Worm (Caenorhabditis elegans) whole organism, L1 larva: ENCODE data around the gene ina-1.
A peak's percentile ranks its signal among the peaks of the same experiment; 100 is the strongest.

ENCODE experiments used
- C04F5.9 ChIP-seq: sonication (generic microtip); optimal IDR thresholded peaks from 2 replicates; lab custom pipeline; 2016; ENCODE audit warnings: missing genetic modification characterization, missing compliant biosample characterization
- C34B4.2 ChIP-seq: sonication (generic microtip); optimal IDR thresholded peaks from 2 replicates; lab custom pipeline; 2017; ENCODE audit warnings: mild to moderate bottlenecking, missing genetic modification characterization, missing compliant biosample characterization
- Y116A8C.19 ChIP-seq: sonication (generic microtip); optimal IDR thresholded peaks from 2 replicates; lab custom pipeline; 2016; ENCODE audit warnings: missing compliant biosample characterization, missing genetic modification characterization, borderline replicate concordance
- aha-1 ChIP-seq: fragments of 150-350 bp; optimal IDR thresholded peaks from 2 replicates; lab custom pipeline; 2014; ENCODE audit warnings: missing biosample characterization, missing genetic modification characterization
- blmp-1 ChIP-seq: fragments of 150-350 bp; optimal IDR thresholded peaks from 2 replicates; lab custom pipeline; 2014; ENCODE audit warnings: missing biosample characterization, missing genetic modification characterization
- ceh-82 ChIP-seq, 3 experiments: fragments of 150-350 bp in 1 of 3; sonication (generic microtip) in 2 of 3; optimal IDR thresholded peaks; 2 replicates each; lab custom pipeline; 2014 to 2017; ENCODE audit warnings: missing biosample characterization in 3 of 3, missing genetic modification characterization in 3 of 3
- dpl-1 ChIP-seq, 3 experiments: fragments of 150-350 bp in 2 of 3; sonication (generic microtip) in 1 of 3; optimal IDR thresholded peaks; 2 replicates each; lab custom pipeline; 2014 to 2017; ENCODE audit warnings: missing biosample characterization in 3 of 3, missing genetic modification characterization in 3 of 3, missing genetic modification reagents in 3 of 3
- efl-1 ChIP-seq, 4 experiments: fragments of 150-350 bp; optimal IDR thresholded peaks in 3 of 4; peaks in 1 of 4; 1 replicate in 1 of 4; 2 replicates in 3 of 4; lab custom pipeline; 2014; ENCODE audit warnings: missing biosample characterization in 2 of 4, missing genetic modification characterization in 2 of 4, missing genetic modification reagents in 2 of 4
- efl-3 ChIP-seq: fragments of 200-800 bp; sonication (Bioruptor generic); optimal IDR thresholded peaks from 2 replicates; lab custom pipeline; 2018; ENCODE audit warnings: mild to moderate bottlenecking, missing genetic modification characterization, missing compliant biosample characterization
- egl-27 ChIP-seq, 2 experiments: fragments of 150-350 bp in 1 of 2; sonication (generic microtip); optimal IDR thresholded peaks; 3 replicates each; lab custom pipeline; 2017 to 2018; ENCODE audit warnings: missing biosample characterization in 2 of 2, missing genetic modification characterization in 2 of 2, missing genetic modification reagents in 2 of 2
- elt-2 ChIP-seq: sonication (generic microtip); optimal IDR thresholded peaks from 2 replicates; lab custom pipeline; 2016; ENCODE audit warnings: missing genetic modification characterization, mild to moderate bottlenecking, inconsistent platforms, missing compliant biosample characterization, missing genetic modification reagents
- fkh-8 ChIP-seq: sonication (generic microtip); optimal IDR thresholded peaks from 2 replicates; lab custom pipeline; 2016; ENCODE audit warnings: mild to moderate bottlenecking, missing genetic modification characterization, missing compliant biosample characterization
- fos-1 ChIP-seq: fragments of 150-350 bp; optimal IDR thresholded peaks from 2 replicates; lab custom pipeline; 2014; ENCODE audit warnings: missing biosample characterization, missing genetic modification characterization
- grh-1 ChIP-seq: fragments of 200-800 bp; sonication (Bioruptor generic); IDR thresholded peaks from 2 replicates; pipeline ENCODE4 v1.3.6; 2022; ENCODE audit warnings: missing genetic modification reagents, missing genetic modification characterization, missing compliant biosample characterization
- hlh-17 ChIP-seq: fragments of 200-800 bp; sonication (Bioruptor generic); optimal IDR thresholded peaks from 2 replicates; lab custom pipeline; 2018; ENCODE audit warnings: missing genetic modification characterization, mild to moderate bottlenecking, missing compliant biosample characterization, moderate library complexity, borderline replicate concordance
- hlh-4 ChIP-seq: sonication (generic microtip); optimal IDR thresholded peaks from 2 replicates; lab custom pipeline; 2016; ENCODE audit warnings: mild to moderate bottlenecking, missing genetic modification characterization, missing compliant biosample characterization
- hpl-2 ChIP-seq: fragments of 150-350 bp; optimal IDR thresholded peaks from 2 replicates; lab custom pipeline; 2014; ENCODE audit warnings: missing biosample characterization, missing genetic modification reagents, missing genetic modification characterization
- jun-1 ChIP-seq: fragments of 150-350 bp; optimal IDR thresholded peaks from 2 replicates; lab custom pipeline; 2014; ENCODE audit warnings: missing biosample characterization, missing genetic modification reagents, missing genetic modification characterization
- lin-13 ChIP-seq: fragments of 150-350 bp; optimal IDR thresholded peaks from 2 replicates; lab custom pipeline; 2014; ENCODE audit warnings: missing biosample characterization, missing genetic modification reagents, missing genetic modification characterization
- lin-14 ChIP-seq: fragments of 200-800 bp; sonication (Bioruptor generic); optimal IDR thresholded peaks from 2 replicates; lab custom pipeline; 2018; ENCODE audit warnings: mild to moderate bottlenecking, missing genetic modification characterization, moderate library complexity, missing compliant biosample characterization
- lin-39 ChIP-seq: fragments of 150-350 bp; optimal IDR thresholded peaks from 2 replicates; lab custom pipeline; 2014; ENCODE audit warnings: missing biosample characterization, missing genetic modification reagents, missing genetic modification characterization
- lir-3 ChIP-seq: sonication (generic microtip); optimal IDR thresholded peaks from 2 replicates; lab custom pipeline; 2016; ENCODE audit warnings: mild to moderate bottlenecking, missing genetic modification characterization, moderate library complexity, missing compliant biosample characterization; ENCODE audit not compliant: poor library complexity
- lsy-2 ChIP-seq, 2 experiments: fragments of 150-350 bp; optimal IDR thresholded peaks; 2 replicates each; lab custom pipeline; 2014; ENCODE audit warnings: missing biosample characterization in 2 of 2, missing genetic modification characterization in 2 of 2
- mab-9 ChIP-seq: fragments of 200-800 bp; sonication (Bioruptor generic); IDR thresholded peaks from 2 replicates; pipeline ENCODE4 v1.3.6; 2022; ENCODE audit warnings: missing genetic modification reagents, missing genetic modification characterization, missing compliant biosample characterization
- mdl-1 ChIP-seq, 2 experiments: fragments of 150-350 bp; optimal IDR thresholded peaks; 2 replicates each; lab custom pipeline; 2014 to 2017; ENCODE audit warnings: missing biosample characterization in 2 of 2, missing genetic modification characterization in 2 of 2, inconsistent platforms in 1 of 2
- nhr-11 ChIP-seq: fragments of 150-350 bp; optimal IDR thresholded peaks from 2 replicates; lab custom pipeline; 2014; ENCODE audit warnings: missing biosample characterization, missing genetic modification characterization
- nhr-237 ChIP-seq: fragments of 150-350 bp; optimal IDR thresholded peaks from 2 replicates; lab custom pipeline; 2014; ENCODE audit warnings: missing biosample characterization, missing genetic modification characterization
- nhr-71 ChIP-seq: sonication (generic microtip); optimal IDR thresholded peaks from 2 replicates; lab custom pipeline; 2016; ENCODE audit warnings: mild to moderate bottlenecking, missing genetic modification characterization, moderate library complexity, missing compliant biosample characterization
- nhr-76 ChIP-seq: sonication (generic microtip); optimal IDR thresholded peaks from 2 replicates; lab custom pipeline; 2017; ENCODE audit warnings: missing biosample characterization, missing genetic modification characterization
- nhr-77 ChIP-seq: fragments of 150-350 bp; optimal IDR thresholded peaks from 2 replicates; lab custom pipeline; 2014; ENCODE audit warnings: missing biosample characterization, missing genetic modification characterization
- nhr-84 ChIP-seq: sonication (generic microtip); optimal IDR thresholded peaks from 2 replicates; lab custom pipeline; 2017; ENCODE audit warnings: missing biosample characterization, missing genetic modification characterization
- pag-3 ChIP-seq: sonication (generic microtip); optimal IDR thresholded peaks from 2 replicates; lab custom pipeline; 2017; ENCODE audit warnings: missing genetic modification characterization, mild to moderate bottlenecking, missing compliant biosample characterization, antibody characterized with exemption, borderline replicate concordance; ENCODE audit not compliant: insufficient read depth
- pax-3 ChIP-seq: fragments of 200-800 bp; sonication (Bioruptor generic); optimal IDR thresholded peaks from 2 replicates; lab custom pipeline; 2018; ENCODE audit warnings: mild to moderate bottlenecking, missing genetic modification characterization, moderate library complexity, missing compliant biosample characterization
- rnt-1 ChIP-seq: sonication (generic microtip); optimal IDR thresholded peaks from 2 replicates; lab custom pipeline; 2016; ENCODE audit warnings: mild to moderate bottlenecking, missing genetic modification characterization, moderate library complexity, missing compliant biosample characterization
- snpc-4 ChIP-seq: fragments of 150-350 bp; optimal IDR thresholded peaks from 2 replicates; lab custom pipeline; 2014; ENCODE audit warnings: missing biosample characterization, missing genetic modification characterization
- snu-23 ChIP-seq: sonication (generic microtip); optimal IDR thresholded peaks from 2 replicates; lab custom pipeline; 2016; ENCODE audit warnings: missing genetic modification characterization, missing compliant biosample characterization
- sptf-1 ChIP-seq: fragments of 150-350 bp; optimal IDR thresholded peaks from 2 replicates; lab custom pipeline; 2014; ENCODE audit warnings: missing biosample characterization, missing genetic modification characterization
- sup-37 ChIP-seq: fragments of 200-800 bp; sonication (Bioruptor generic); optimal IDR thresholded peaks from 2 replicates; lab custom pipeline; 2018; ENCODE audit warnings: mild to moderate bottlenecking, missing genetic modification characterization, missing compliant biosample characterization
- swsn-7 ChIP-seq: sonication (generic microtip); optimal IDR thresholded peaks from 2 replicates; lab custom pipeline; 2016; ENCODE audit warnings: missing genetic modification characterization, missing compliant biosample characterization
- tlp-1 ChIP-seq: fragments of 150-350 bp; optimal IDR thresholded peaks from 2 replicates; lab custom pipeline; 2014; ENCODE audit warnings: missing biosample characterization, missing genetic modification characterization
- unc-130 ChIP-seq: fragments of 150-350 bp; optimal IDR thresholded peaks from 2 replicates; lab custom pipeline; 2017; ENCODE audit warnings: missing biosample characterization, missing genetic modification characterization, inconsistent platforms
- unc-30 ChIP-seq: sonication (generic microtip); optimal IDR thresholded peaks from 2 replicates; lab custom pipeline; 2017; ENCODE audit warnings: missing biosample characterization, missing genetic modification characterization
- unc-62 ChIP-seq: fragments of 150-350 bp; optimal IDR thresholded peaks from 2 replicates; lab custom pipeline; 2014; ENCODE audit warnings: missing biosample characterization, missing genetic modification reagents, missing genetic modification characterization
- xbp-1 ChIP-seq: sonication (generic microtip); optimal IDR thresholded peaks from 2 replicates; lab custom pipeline; 2016; ENCODE audit warnings: missing genetic modification characterization, missing compliant biosample characterization

ina-1 gene

DNA sequence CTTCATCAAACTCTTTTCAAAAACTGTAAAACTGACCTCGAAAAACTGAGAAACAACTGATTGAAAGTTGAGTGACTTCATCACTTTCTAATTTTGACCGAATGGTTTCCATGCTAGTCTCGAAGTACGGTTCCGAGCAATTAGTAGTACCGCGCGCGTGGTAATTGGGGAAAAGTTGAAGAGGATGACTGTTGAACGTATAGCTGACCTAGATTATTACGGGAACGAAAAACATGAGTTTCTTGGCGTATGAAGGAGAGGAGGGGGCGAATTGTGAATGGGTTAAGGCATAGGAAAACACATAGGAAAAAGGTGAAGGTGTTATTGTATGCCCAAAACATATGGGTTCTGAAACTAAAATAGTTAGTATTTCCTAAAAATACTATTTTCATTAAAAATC, 11.0 kb downstream of the ina-1 start, which contains the start of gene ptr-9:
Gene ptr-9, minus strand, starts transcription at position 101 of the 400 bp plus-strand sequence.
- TF ChIP-seq blmp-1 (tag; lab: Kevin White, UChicago) (peak; percentile 35), pax-3 (no peak), mab-9 (no peak)
- TF ChIP-seq, all 84 proteins: peak for 1

DNA sequence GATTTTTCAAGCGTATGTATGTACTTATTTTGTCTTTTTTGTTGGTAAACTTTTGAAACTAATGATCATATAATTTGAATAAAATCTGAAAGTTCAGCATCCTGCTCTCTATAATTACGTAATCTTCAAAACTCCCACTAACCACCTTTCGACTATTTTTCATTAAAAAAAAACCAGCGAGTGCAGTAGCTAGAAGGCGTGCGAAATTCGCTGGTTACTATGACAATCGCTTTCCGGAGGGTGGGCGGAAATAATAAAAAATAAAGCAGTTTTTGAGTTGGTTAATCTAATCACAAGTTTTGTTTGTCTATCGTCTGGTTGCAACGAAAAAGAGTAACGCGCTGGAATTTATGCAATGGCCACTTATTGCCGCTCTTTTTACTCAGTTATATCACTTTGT, 17.8 kb downstream of the ina-1 start, which contains the start of gene irld-34:
Gene irld-34, plus strand, starts transcription at position 301 of the 400 bp plus-strand sequence.
- TF ChIP-seq mab-9 (no peak), lin-39 (tag; lab: Kevin White, UChicago) (no peak), dpl-1 (GFP tag; optimal IDR thresholded peaks at IDR 0.05; lab: Kevin White, UChicago) (no peak), ceh-82 (tag; optimal IDR thresholded peaks at IDR 0.05; lab: Kevin White, UChicago) (no peak), fkh-8 (tag; lab: Kevin White, UChicago) (peak; percentile 50)

DNA sequence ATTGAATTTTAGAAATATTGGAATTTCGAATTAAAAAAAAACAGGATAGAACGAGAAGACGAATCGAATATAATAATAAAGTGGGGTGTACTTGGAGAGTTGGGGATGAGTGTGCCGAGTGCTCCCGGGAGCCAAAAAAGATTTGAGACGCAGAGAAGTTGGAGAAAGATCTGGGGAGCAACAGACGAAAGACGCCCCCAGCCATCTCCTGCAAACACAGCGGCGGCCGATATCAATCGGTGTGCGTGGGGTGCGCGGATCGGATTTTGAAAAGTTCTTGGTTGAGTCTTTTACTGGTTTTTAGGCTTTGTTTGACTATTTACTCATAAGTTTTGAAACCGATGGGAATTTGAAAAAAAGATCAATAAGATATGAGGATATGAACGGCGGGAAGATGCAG, 18.8 kb downstream of the ina-1 start, which contains the start of gene nhl-1:
Gene nhl-1, minus strand, starts transcription at position 101 of the 400 bp plus-strand sequence.
- TF ChIP-seq hlh-17 (no peak), aha-1 (tag; lab: Kevin White, UChicago) (no peak), rnt-1 (tag; lab: Kevin White, UChicago) (peak; percentile 44), nhr-71 (tag; lab: Kevin White, UChicago) (peak; percentile 1), lin-39 (tag; lab: Kevin White, UChicago) (no peak)

DNA sequence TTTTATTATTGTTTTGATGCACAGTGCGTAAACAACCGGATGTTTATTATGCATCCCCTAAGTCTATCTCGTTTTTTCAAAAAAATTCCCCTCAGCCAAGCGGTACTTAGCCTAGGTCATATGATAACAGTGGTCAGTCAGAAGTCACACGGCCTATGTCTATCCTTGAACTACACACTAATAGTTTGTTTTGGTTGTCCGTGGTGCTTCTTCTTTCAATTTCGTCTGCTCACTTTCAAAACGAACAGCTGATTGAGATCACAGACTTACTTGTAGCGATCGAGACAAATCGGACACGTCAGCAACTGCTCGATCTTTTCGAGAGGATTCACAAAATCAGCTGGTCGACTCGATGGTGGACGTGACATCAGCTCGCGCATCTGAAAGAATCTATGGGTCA, 19.7 kb downstream of the ina-1 start:
- TF ChIP-seq nhr-11 (tag; lab: Kevin White, UChicago) (no peak), rnt-1 (tag; lab: Kevin White, UChicago) (peak; percentile 46), lin-14 (GFP tag; lab: Kevin White, UChicago) (peak; percentile 40), sptf-1 (tag; lab: Kevin White, UChicago) (no peak), fos-1 (tag; lab: Kevin White, UChicago) (no peak), efl-3 (GFP tag; lab: Kevin White, UChicago) (no peak), sup-37 (no peak), snpc-4 (tag; lab: Kevin White, UChicago) (no peak), C34B4.2 (tag; lab: Kevin White, UChicago) (no peak), pag-3 (tag; lab: Kevin White, UChicago) (no peak), nhr-71 (tag; lab: Kevin White, UChicago) (peak; percentile 40), lsy-2 (tag; optimal IDR thresholded peaks at IDR 0.05; lab: Kevin White, UChicago) (peak in 1 of 2 experiments; percentile 42), nhr-76 (tag; lab: Kevin White, UChicago) (no peak), snu-23 (no peak), efl-1 (optimal IDR thresholded peaks at IDR 0.05; lab: Kevin White, UChicago) (no peak), efl-1 (GFP tag; optimal IDR thresholded peaks at IDR 0.05 in 1 of 2; lab: Kevin White, UChicago) (peak; percentile 10 to 94), unc-62 (no peak), nhr-237 (tag; lab: Kevin White, UChicago) (no peak), mdl-1 (tag; optimal IDR thresholded peaks at IDR 0.05; lab: Kevin White, UChicago) (no peak), unc-30 (tag; lab: Kevin White, UChicago) (no peak), elt-2 (no peak), lin-13 (GFP tag; lab: Kevin White, UChicago) (no peak)

DNA sequence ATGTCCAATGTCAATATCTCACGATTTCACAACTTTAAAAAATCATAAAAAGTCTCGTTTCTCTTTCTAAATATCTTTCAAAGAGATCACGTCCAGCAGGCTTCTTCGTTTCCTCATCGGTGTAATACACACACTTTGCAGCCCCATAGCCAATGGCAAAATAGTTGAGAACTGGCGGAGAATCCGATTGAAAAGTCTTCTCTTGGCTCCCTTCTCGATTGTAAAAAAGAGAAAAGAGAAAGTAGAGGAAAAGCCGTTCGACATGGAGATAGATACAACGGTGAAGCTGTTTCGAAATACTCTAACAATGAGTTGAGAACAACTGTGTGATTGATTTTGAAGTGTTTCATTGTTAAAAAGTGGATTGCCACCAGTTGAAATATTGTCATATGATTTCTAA, 20.8 kb downstream of the ina-1 start:
- TF ChIP-seq hlh-17 (no peak), C04F5.9 (no peak), swsn-7 (tag; lab: Kevin White, UChicago) (no peak), egl-27 (tag; optimal IDR thresholded peaks at IDR 0.05; lab: Kevin White, UChicago) (no peak), pag-3 (tag; lab: Kevin White, UChicago) (peak; percentile 89), nhr-77 (tag; lab: Kevin White, UChicago) (no peak), grh-1 (GFP tag; lab: Robert Waterston, UW) (no peak), xbp-1 (tag; lab: Kevin White, UChicago) (no peak), nhr-11 (tag; lab: Kevin White, UChicago) (no peak), nhr-84 (tag; lab: Kevin White, UChicago) (no peak), tlp-1 (tag; lab: Kevin White, UChicago) (no peak), hlh-4 (no peak), unc-130 (tag; lab: Kevin White, UChicago) (no peak), hpl-2 (GFP tag; lab: Kevin White, UChicago) (no peak), Y116A8C.19 (tag; lab: Kevin White, UChicago) (no peak), lsy-2 (tag; optimal IDR thresholded peaks at IDR 0.05; lab: Kevin White, UChicago) (peak; percentile 6 to 52), lir-3 (tag; lab: Kevin White, UChicago) (no peak), unc-30 (tag; lab: Kevin White, UChicago) (no peak), jun-1 (tag; lab: Kevin White, UChicago) (no peak)
